Worm (Caenorhabditis elegans) whole organism, mixed stage, embryonic: ENCODE data around the gene C40H1.3.

Source experiments
- M03D4.4 ChIP-seq: sonication (generic microtip); optimal IDR thresholded peaks from 2 replicates; lab custom pipeline; 2017; ENCODE audit warnings: mild to moderate bottlenecking, missing genetic modification characterization, missing compliant biosample characterization
- bed-3 ChIP-seq: fragments of 200-800 bp; sonication (Bioruptor generic); optimal IDR thresholded peaks from 3 replicates; lab custom pipeline; 2018; ENCODE audit warnings: mild to moderate bottlenecking, missing genetic modification characterization, moderate library complexity, missing compliant biosample characterization
- blmp-1 ChIP-seq: fragments of 150-350 bp; optimal IDR thresholded peaks from 2 replicates; lab custom pipeline; 2014; ENCODE audit warnings: missing biosample characterization, missing genetic modification characterization
- ceh-39 ChIP-seq: fragments of 150-350 bp; optimal IDR thresholded peaks from 2 replicates; lab custom pipeline; 2014; ENCODE audit warnings: missing biosample characterization, missing genetic modification characterization
- ceh-43 ChIP-seq: fragments of 200-800 bp; sonication (Bioruptor generic); optimal IDR thresholded peaks from 2 replicates; lab custom pipeline; 2018; ENCODE audit warnings: mild to moderate bottlenecking, missing genetic modification characterization, moderate library complexity, missing compliant biosample characterization
- ceh-83 ChIP-seq: fragments of 200-800 bp; sonication (Bioruptor generic); optimal IDR thresholded peaks from 2 replicates; lab custom pipeline; 2018; ENCODE audit warnings: mild to moderate bottlenecking, missing genetic modification characterization, missing compliant biosample characterization
- ces-1 ChIP-seq: fragments of 150-350 bp; optimal IDR thresholded peaks from 2 replicates; lab custom pipeline; 2014; ENCODE audit warnings: missing biosample characterization, missing genetic modification reagents, missing genetic modification characterization
- drap-1 ChIP-seq: fragments of 200-800 bp; sonication (Bioruptor generic); optimal IDR thresholded peaks from 3 replicates; lab custom pipeline; 2018; ENCODE audit warnings: mild to moderate bottlenecking, missing genetic modification characterization, missing compliant biosample characterization
- elt-1 ChIP-seq: sonication (generic microtip); optimal IDR thresholded peaks from 2 replicates; lab custom pipeline; 2017; ENCODE audit warnings: missing genetic modification characterization, mild to moderate bottlenecking, missing compliant biosample characterization, antibody characterized with exemption, moderate library complexity, borderline replicate concordance; ENCODE audit not compliant: insufficient read depth
- elt-3 ChIP-seq: fragments of 150-350 bp; optimal IDR thresholded peaks from 2 replicates; lab custom pipeline; 2014; ENCODE audit warnings: missing biosample characterization, missing genetic modification characterization
- flh-1 ChIP-seq: fragments of 200-800 bp; sonication (Bioruptor generic); optimal IDR thresholded peaks from 2 replicates; lab custom pipeline; 2018; ENCODE audit warnings: mild to moderate bottlenecking, missing genetic modification characterization, moderate library complexity, missing compliant biosample characterization
- ham-2 ChIP-seq: fragments of 200-800 bp; sonication (Bioruptor generic); optimal IDR thresholded peaks from 2 replicates; lab custom pipeline; 2018; ENCODE audit warnings: mild to moderate bottlenecking, missing genetic modification characterization, missing compliant biosample characterization
- hlh-1 ChIP-seq: fragments of 150-350 bp; optimal IDR thresholded peaks from 2 replicates; lab custom pipeline; 2014; ENCODE audit warnings: missing biosample characterization, missing genetic modification reagents, missing genetic modification characterization
- lin-32 ChIP-seq: fragments of 200-800 bp; sonication (Bioruptor generic); optimal IDR thresholded peaks from 2 replicates; lab custom pipeline; 2018; ENCODE audit warnings: mild to moderate bottlenecking, missing genetic modification characterization, missing compliant biosample characterization
- lsy-2 ChIP-seq: fragments of 150-350 bp; optimal IDR thresholded peaks from 2 replicates; lab custom pipeline; 2014; ENCODE audit warnings: missing biosample characterization, missing genetic modification characterization
- mab-5 ChIP-seq: fragments of 150-350 bp; optimal IDR thresholded peaks from 2 replicates; lab custom pipeline; 2014; ENCODE audit warnings: missing biosample characterization, missing genetic modification characterization
- mep-1 ChIP-seq: fragments of 150-350 bp; optimal IDR thresholded peaks from 2 replicates; lab custom pipeline; 2017; ENCODE audit warnings: missing biosample characterization, missing genetic modification reagents, missing genetic modification characterization, inconsistent platforms
- nhr-12 ChIP-seq: fragments of 150-350 bp; optimal IDR thresholded peaks from 2 replicates; lab custom pipeline; 2014; ENCODE audit warnings: missing biosample characterization, missing genetic modification characterization
- nhr-237 ChIP-seq: fragments of 150-350 bp; optimal IDR thresholded peaks from 2 replicates; lab custom pipeline; 2014; ENCODE audit warnings: missing biosample characterization, missing genetic modification characterization
- nhr-28 ChIP-seq: fragments of 150-350 bp; optimal IDR thresholded peaks from 2 replicates; lab custom pipeline; 2014; ENCODE audit warnings: missing biosample characterization, missing genetic modification characterization
- nhr-76 ChIP-seq: sonication (generic microtip); optimal IDR thresholded peaks from 2 replicates; lab custom pipeline; 2017; ENCODE audit warnings: missing biosample characterization, missing genetic modification characterization
- pha-4 ChIP-seq: fragments of 150-350 bp; optimal IDR thresholded peaks from 2 replicates; lab custom pipeline; 2018; ENCODE audit warnings: missing biosample characterization, missing genetic modification reagents, missing genetic modification characterization
- sem-2 ChIP-seq: fragments of 200-800 bp; sonication (Bioruptor generic); optimal IDR thresholded peaks from 2 replicates; lab custom pipeline; 2018; ENCODE audit warnings: mild to moderate bottlenecking, missing genetic modification characterization, missing compliant biosample characterization
- snpc-4 ChIP-seq: fragments of 150-350 bp; optimal IDR thresholded peaks from 2 replicates; lab custom pipeline; 2014; ENCODE audit warnings: missing biosample characterization, missing genetic modification characterization
- sptf-1 ChIP-seq: sonication (generic microtip); optimal IDR thresholded peaks from 2 replicates; lab custom pipeline; 2017; ENCODE audit warnings: mild to moderate bottlenecking, missing genetic modification characterization, moderate library complexity, missing compliant biosample characterization
- tbx-8 ChIP-seq: fragments of 200-800 bp; sonication (Bioruptor generic); optimal IDR thresholded peaks from 2 replicates; lab custom pipeline; 2018; ENCODE audit warnings: mild to moderate bottlenecking, missing genetic modification characterization, moderate library complexity, missing compliant biosample characterization
- unc-120 ChIP-seq: sonication (generic microtip); optimal IDR thresholded peaks from 2 replicates; lab custom pipeline; 2017; ENCODE audit warnings: missing genetic modification characterization, missing compliant biosample characterization; ENCODE audit not compliant: poor library complexity, severe bottlenecking
- unc-39 ChIP-seq: fragments of 150-350 bp; optimal IDR thresholded peaks from 2 replicates; lab custom pipeline; 2014; ENCODE audit warnings: missing biosample characterization, missing genetic modification characterization
- unc-62 ChIP-seq: fragments of 150-350 bp; optimal IDR thresholded peaks from 2 replicates; lab custom pipeline; 2014; ENCODE audit warnings: missing biosample characterization, missing genetic modification reagents, missing genetic modification characterization
- zip-8 ChIP-seq: fragments of 150-350 bp; optimal IDR thresholded peaks from 2 replicates; lab custom pipeline; 2014; ENCODE audit warnings: missing biosample characterization, missing genetic modification characterization

The C40H1.3 gene

ce11 chrIII:9359060-9359459 is 29.9 kb upstream of the C40H1.3 start, which contains the start of gene K04H4.5:
K04H4.5 (plus strand) TSS chrIII:9359360.
- TF ChIP-seq sem-2 (GFP tag; lab: Kevin White, UChicago) (no peak), ces-1 (GFP tag; lab: Kevin White, UChicago) (no peak), unc-39 (tag; lab: Kevin White, UChicago) (no peak), flh-1 (GFP tag; lab: Kevin White, UChicago) (no peak), nhr-76 (tag; lab: Kevin White, UChicago) (no peak), bed-3 (no peak), sptf-1 (tag; lab: Kevin White, UChicago) (no peak), zip-8 (tag; lab: Kevin White, UChicago) (no peak), hlh-1 (tag; lab: Kevin White, UChicago) (no peak), unc-120 (tag; lab: Kevin White, UChicago) (no peak), nhr-237 (tag; lab: Kevin White, UChicago) (no peak), ceh-39 (no peak)

ce11 chrIII:9355412-9355969 is 26.3 kb upstream of the C40H1.3 start, which contains the start of gene chtb-1:
chtb-1 (minus strand) TSS chrIII:9355462.
- TF ChIP-seq nhr-237 (tag; lab: Kevin White, UChicago) (no peak), lsy-2 (tag; lab: Kevin White, UChicago) (no peak), zip-8 (tag; lab: Kevin White, UChicago) (no peak), tbx-8 (no peak), drap-1 (no peak), elt-3 (tag; lab: Kevin White, UChicago) (no peak), nhr-12 (tag; lab: Kevin White, UChicago) (no peak), ham-2 (no peak), flh-1 (GFP tag; lab: Kevin White, UChicago) (no peak), elt-1 (tag; lab: Kevin White, UChicago) (no peak), blmp-1 (tag; lab: Kevin White, UChicago) (no peak), unc-120 (tag; lab: Kevin White, UChicago) (no peak), mab-5 (tag; lab: Kevin White, UChicago) (no peak), hlh-1 (tag; lab: Kevin White, UChicago) (no peak), snpc-4 (tag; lab: Kevin White, UChicago) (no peak), ceh-83 (GFP tag; lab: Kevin White, UChicago) (no peak), lin-32 (GFP tag; lab: Kevin White, UChicago) (no peak), mep-1 (no peak), sem-2 (GFP tag; lab: Kevin White, UChicago) (no peak)

- no peak for TF ChIP-seq blmp-1 (tag; lab: Kevin White, UChicago)
- peak; percentile 34 for TF ChIP-seq pha-4 (tag; lab: Kevin White, UChicago)
- TF ChIP-seq, all 35 proteins: peak for 1
These were observed 24.6 kb upstream of the C40H1.3 start for ce11 chrIII:9353814-9354213.

ce11 chrIII:9346722-9347121 is 17.6 kb upstream of the C40H1.3 start:
- no peak for TF ChIP-seq lsy-2 (tag; lab: Kevin White, UChicago)
- no peak for TF ChIP-seq blmp-1 (tag; lab: Kevin White, UChicago)
- TF ChIP-seq nhr-28 (tag; lab: Kevin White, UChicago) = no peak
- TF ChIP-seq drap-1 = no peak
- peak; percentile 24 for TF ChIP-seq unc-62
- peak; percentile 91 for TF ChIP-seq hlh-1 (tag; lab: Kevin White, UChicago)
- no peak for TF ChIP-seq snpc-4 (tag; lab: Kevin White, UChicago)
- TF ChIP-seq, all 35 proteins: peak for 2

- TF ChIP-seq drap-1 = no peak
- TF ChIP-seq hlh-1 (tag; lab: Kevin White, UChicago) = peak; percentile 99
- TF ChIP-seq unc-62 = peak; percentile 98
These were observed 16.9 kb upstream of the C40H1.3 start for ce11 chrIII:9346114-9346513.

- TF ChIP-seq pha-4 (tag; lab: Kevin White, UChicago) = no peak
- TF ChIP-seq ceh-43 (GFP tag; lab: Kevin White, UChicago) = no peak
- no peak for TF ChIP-seq ham-2
- no peak for TF ChIP-seq ceh-83 (GFP tag; lab: Kevin White, UChicago)
- TF ChIP-seq unc-120 (tag; lab: Kevin White, UChicago) = no peak
- no peak for TF ChIP-seq nhr-237 (tag; lab: Kevin White, UChicago)
- TF ChIP-seq snpc-4 (tag; lab: Kevin White, UChicago) = no peak
- TF ChIP-seq bed-3 = no peak
- TF ChIP-seq ceh-39 = no peak
- no peak for TF ChIP-seq tbx-8
- TF ChIP-seq flh-1 (GFP tag; lab: Kevin White, UChicago) = no peak
- TF ChIP-seq M03D4.4 (tag; lab: Kevin White, UChicago) = no peak
- no peak for TF ChIP-seq lin-32 (GFP tag; lab: Kevin White, UChicago)
- TF ChIP-seq ces-1 (GFP tag; lab: Kevin White, UChicago) = no peak
- TF ChIP-seq nhr-28 (tag; lab: Kevin White, UChicago) = no peak
- no peak for TF ChIP-seq mab-5 (tag; lab: Kevin White, UChicago)
These were observed 15.2 kb upstream of the C40H1.3 start, which contains the start of gene emb-9 for ce11 chrIII:9344347-9344746. emb-9 (minus strand) TSS chrIII:9344447.
